Fruit fly (Drosophila melanogaster): ENCODE data around the gene CG13926.

The CG13926 gene

dm6 chr3L:1580821-1581220, 37.1 kb downstream of the CG13926 start:
- TF ChIP-seq eve (GFP tag; optimal IDR thresholded peaks at IDR 0.05) (peak in 1 of 2 experiments; percentile 78), Blimp-1 (GFP tag; optimal IDR thresholded peaks at IDR 0.05) (no peak), CG10274 (GFP tag; optimal IDR thresholded peaks at IDR 0.05) (peak; percentile 90), Ets65A (GFP tag) (peak; percentile 9), CG4617 (GFP tag; optimal IDR thresholded peaks at IDR 0.05; ENCODE audit: borderline replicate concordance) (no peak)

dm6 chr3L:1580194-1580593, 37.8 kb downstream of the CG13926 start:
- TF ChIP-seq sd (tag; optimal IDR thresholded peaks at IDR 0.05) (peak; percentile 71), Dbx (GFP tag; IDR thresholded peaks at IDR 0.05) (no peak), sim (GFP tag; IDR thresholded peaks at IDR 0.05) (no peak), ci (GFP tag; IDR thresholded peaks at IDR 0.05) (0 out of 3 replicates have a peak, but pooled peaks have one; percentile 9), hth (optimal IDR thresholded peaks at IDR 0.05) (no peak), CG10543 (GFP tag; optimal IDR thresholded peaks at IDR 0.05) (peak; percentile 46), chinmo (GFP tag; IDR thresholded peaks at IDR 0.05; ENCODE audit: partially characterized antibody) (0 out of 4 replicates have a peak, but pooled peaks have one; percentile 23), crol (GFP tag; IDR thresholded peaks at IDR 0.05) (peak; percentile 79), Hey (tag; optimal IDR thresholded peaks at IDR 0.05) (no peak), sr (GFP tag; IDR thresholded peaks at IDR 0.05) (peak; percentile 88), mld (GFP tag; IDR thresholded peaks at IDR 0.05; ENCODE audit: partially characterized antibody) (no peak), CG34224 (GFP tag; IDR thresholded peaks at IDR 0.05; ENCODE audit: partially characterized antibody) (no peak), CG12769 (tag; optimal IDR thresholded peaks at IDR 0.05) (peak; percentile 79), CG17612 (GFP tag; IDR thresholded peaks at IDR 0.05) (no peak), CG13624 (GFP tag; optimal IDR thresholded peaks at IDR 0.05) (no peak), B-H2 (GFP tag; optimal IDR thresholded peaks at IDR 0.05) (no peak), CG4282 (GFP tag; optimal IDR thresholded peaks at IDR 0.05) (no peak), slbo (GFP tag; IDR thresholded peaks at IDR 0.05) (no peak)

DNA sequence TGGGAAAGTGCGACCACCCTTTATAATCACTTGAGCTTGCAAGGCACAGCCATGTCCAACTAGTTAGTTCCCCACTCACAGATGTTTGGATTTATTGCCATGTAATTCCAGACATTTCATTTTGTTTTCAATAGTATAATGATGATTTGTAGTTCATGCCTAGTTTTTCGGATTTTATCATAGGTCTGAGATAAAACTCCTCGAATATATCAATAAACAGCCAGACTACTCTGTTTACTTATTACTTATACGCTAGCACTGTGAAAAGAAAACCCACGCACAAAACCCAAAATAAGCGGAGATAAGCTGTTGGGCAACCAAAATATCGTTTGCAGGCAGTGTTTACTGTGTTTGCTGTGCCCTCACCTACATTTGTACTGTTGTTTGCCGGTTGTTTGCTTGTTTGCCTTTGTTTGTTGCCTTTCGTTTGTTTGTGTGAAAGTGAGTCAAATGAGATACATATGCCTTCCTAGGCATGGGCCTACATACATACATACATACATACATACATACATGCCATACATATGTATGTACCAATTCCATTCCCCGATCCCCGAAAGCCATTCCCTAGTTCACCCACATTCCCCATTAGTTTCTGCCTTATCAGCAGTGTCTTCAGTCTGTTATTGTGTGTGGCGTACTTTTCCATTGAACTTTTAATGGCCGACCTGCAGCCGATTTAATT, 38.6 kb downstream of the CG13926 start:
- TF ChIP-seq Dbx (GFP tag; IDR thresholded peaks at IDR 0.05): no peak
- no peak for TF ChIP-seq sna (GFP tag; IDR thresholded peaks at IDR 0.05; ENCODE audit: partially characterized antibody)
- TF ChIP-seq CG6689 (GFP tag; IDR thresholded peaks at IDR 0.05): peak; percentile 61
- TF ChIP-seq CG17912 (GFP tag; optimal IDR thresholded peaks at IDR 0.05): peak; percentile 64
- TF ChIP-seq Awh (GFP tag; IDR thresholded peaks at IDR 0.05): peak; percentile 63; the same call in 1 of the 2 replicates
- no peak for TF ChIP-seq bbx (GFP tag; IDR thresholded peaks at IDR 0.05; ENCODE audit: partially characterized antibody)
- peak; percentile 40 for TF ChIP-seq Hand (GFP tag; optimal IDR thresholded peaks at IDR 0.05)
- no peak for TF ChIP-seq zen2 (GFP tag; IDR thresholded peaks at IDR 0.05; ENCODE audit: partially characterized antibody)
- TF ChIP-seq CG6254 (GFP tag; optimal IDR thresholded peaks at IDR 0.05): peak; percentile 73
- peak; percentile 44 for TF ChIP-seq scrt (GFP tag; optimal IDR thresholded peaks at IDR 0.05)
- peak; percentile 34 for TF ChIP-seq CG9817 (tag; optimal IDR thresholded peaks at IDR 0.05)
- TF ChIP-seq CG12299 (tag; optimal IDR thresholded peaks at IDR 0.05): peak; percentile 51
- no peak for TF ChIP-seq gro (GFP tag; optimal IDR thresholded peaks at IDR 0.05)
- TF ChIP-seq sens-2 (GFP tag; IDR thresholded peaks at IDR 0.05): 0 out of 2 replicates have a peak, but pooled peaks have one; percentile 40
- TF ChIP-seq CG8089 (GFP tag; optimal IDR thresholded peaks at IDR 0.05): peak; percentile 72
- peak; percentile 64 for TF ChIP-seq sisA (GFP tag; IDR thresholded peaks at IDR 0.05)
- TF ChIP-seq CG17361 (GFP tag; IDR thresholded peaks at IDR 0.05): peak; percentile 65; the same call in 2 of the 3 replicates
- TF ChIP-seq Lhr (GFP tag; optimal IDR thresholded peaks at IDR 0.05): peak; percentile 77
- TF ChIP-seq CG1832 (GFP tag; optimal IDR thresholded peaks at IDR 0.05): no peak
- TF ChIP-seq CG4617 (GFP tag; optimal IDR thresholded peaks at IDR 0.05; ENCODE audit: borderline replicate concordance): peak; percentile 29
- TF ChIP-seq ttk (GFP tag; IDR thresholded peaks at IDR 0.05): 0 out of 2 replicates have a peak, but pooled peaks have one; percentile 17
- TF ChIP-seq lmd (GFP tag; IDR thresholded peaks at IDR 0.05): peak; percentile 53; the same call in 1 of the 2 replicates
- TF ChIP-seq HmgZ (tag; optimal IDR thresholded peaks at IDR 0.05): peak; percentile 62
- peak; percentile 38; the same call in 1 of the 2 replicates for TF ChIP-seq wdn (GFP tag; IDR thresholded peaks at IDR 0.05)
- TF ChIP-seq da (GFP tag; optimal IDR thresholded peaks at IDR 0.05): peak; percentile 68
- peak; percentile 18 for TF ChIP-seq Hr3 (GFP tag; optimal IDR thresholded peaks at IDR 0.05)
